Fruit fly (Drosophila melanogaster) ovary, adult (tissue): ENCODE measurements around the gene Ca-alpha1D.

Experiments
- CG17801 ChIP-seq: fragments of 200-800 bp; optimal IDR thresholded peaks from 2 replicates; lab custom pipeline; 2019; ENCODE audit warnings: missing biosample characterization, mild to moderate bottlenecking, missing genetic modification characterization, moderate library complexity; ENCODE audit not compliant: partially characterized antibody

Ca-alpha1D gene

dm6 chr2L:16165531-16165930 is at the start of gene Ca-alpha1D:
Gene Ca-alpha1D (plus strand): TSS chr2L:16165831.
- no peak for TF ChIP-seq CG17801 (GFP tag; lab: Kevin White, UChicago)

DNA sequence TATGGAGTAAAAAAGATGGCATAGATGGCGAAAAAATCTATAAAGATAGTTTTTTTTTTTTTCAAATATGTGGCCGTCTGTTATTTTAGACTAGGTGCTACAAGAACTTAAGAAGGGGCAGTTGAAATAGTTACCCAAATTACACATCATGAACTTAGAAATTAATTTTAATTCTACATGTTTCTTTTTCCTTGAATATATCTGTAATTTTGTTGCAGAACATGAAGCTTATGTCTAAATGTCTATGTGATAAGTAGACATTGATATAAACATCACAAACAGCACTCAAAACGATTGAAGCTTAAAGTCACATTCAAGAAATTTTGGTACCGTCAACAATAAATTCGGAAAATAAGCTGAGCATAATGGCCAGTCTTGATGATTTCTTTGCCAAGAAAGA is 32.4 kb upstream of the Ca-alpha1D start, which contains the start of gene CG4892:
Gene CG4892, plus strand, starts transcription at position 301 of the 400 bp plus-strand sequence.
- no peak for TF ChIP-seq CG17801 (GFP tag; lab: Kevin White, UChicago)

DNA sequence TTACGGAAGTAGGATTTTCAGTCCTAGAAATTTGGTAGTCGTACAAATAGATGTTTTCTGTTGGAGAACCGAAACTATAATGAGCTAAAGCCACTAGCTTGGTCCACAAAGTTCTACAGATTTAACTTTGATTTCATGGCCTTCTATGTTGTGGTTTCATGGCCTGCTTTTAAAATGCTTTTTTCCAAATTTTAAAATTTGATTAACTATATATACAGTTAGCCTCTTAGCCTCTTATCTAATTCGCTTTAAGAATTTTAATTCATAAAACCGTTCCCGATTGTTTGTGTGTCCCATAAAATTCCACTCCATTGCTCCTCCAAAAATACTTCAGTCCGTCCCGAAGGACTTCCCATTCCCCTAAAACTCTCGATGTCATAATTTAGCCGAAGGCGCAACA is 30.5 kb upstream of the Ca-alpha1D start, which contains the start of gene CG34168:
Gene CG34168, minus strand, starts transcription at position 101 of the 400 bp plus-strand sequence.
- no peak for TF ChIP-seq CG17801 (GFP tag; lab: Kevin White, UChicago)

- no peak for TF ChIP-seq CG17801 (GFP tag; lab: Kevin White, UChicago)
Observed at dm6 chr2L:16198150-16198549, 32.5 kb downstream of the Ca-alpha1D start.

dm6 chr2L:16211159-16211558 is 45.5 kb downstream of the Ca-alpha1D start, which contains the start of gene CG31819:
Gene CG31819 (plus strand): TSS chr2L:16211459.
- TF ChIP-seq CG17801 (GFP tag; lab: Kevin White, UChicago), result no peak

DNA sequence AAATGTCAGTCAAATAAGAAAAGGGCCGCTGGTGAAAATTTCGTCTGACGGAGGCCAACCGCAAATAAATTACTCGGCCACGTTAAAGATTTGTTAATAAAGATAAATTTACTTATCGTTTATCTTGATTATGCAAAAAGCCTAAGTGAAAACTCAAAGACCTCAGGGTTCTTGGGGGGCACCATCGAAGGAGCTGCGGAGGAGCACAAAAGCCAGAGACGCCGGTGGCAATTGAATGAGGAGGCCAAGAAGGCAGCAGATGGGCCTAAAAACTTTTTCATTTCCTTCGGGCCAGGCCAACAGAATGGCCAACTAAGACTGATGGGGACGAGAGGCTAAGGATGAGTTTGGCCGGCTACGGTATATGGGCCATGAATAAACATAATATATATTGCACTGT is 50.7 kb downstream of the Ca-alpha1D start:
- no peak for TF ChIP-seq CG17801 (GFP tag; lab: Kevin White, UChicago)

DNA sequence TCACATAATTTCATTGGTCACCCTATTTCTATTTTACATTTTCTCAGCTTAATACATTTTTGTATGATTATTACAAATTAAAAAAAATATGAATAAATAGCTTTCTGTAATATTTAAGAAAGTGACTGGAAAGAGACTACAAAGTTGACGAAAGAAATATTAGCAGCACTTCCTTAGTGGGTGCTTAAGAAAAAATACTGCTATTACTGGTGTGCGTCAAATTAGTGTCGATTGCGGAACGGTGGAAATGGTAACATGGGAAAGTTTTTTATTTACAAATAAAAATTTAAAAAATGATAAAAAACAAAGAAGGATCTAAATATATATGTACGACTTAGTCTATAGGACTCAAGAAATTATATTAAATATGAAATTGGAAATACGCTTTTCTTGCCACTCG is 58.4 kb downstream of the Ca-alpha1D start:
- no peak for TF ChIP-seq CG17801 (GFP tag; lab: Kevin White, UChicago)

dm6 chr2L:16231265-16231664 is 65.6 kb downstream of the Ca-alpha1D start, which contains the start of gene Ca-Ma2d:
Gene Ca-Ma2d (plus strand): TSS chr2L:16231475.
- TF ChIP-seq CG17801 (GFP tag; lab: Kevin White, UChicago), result no peak

DNA sequence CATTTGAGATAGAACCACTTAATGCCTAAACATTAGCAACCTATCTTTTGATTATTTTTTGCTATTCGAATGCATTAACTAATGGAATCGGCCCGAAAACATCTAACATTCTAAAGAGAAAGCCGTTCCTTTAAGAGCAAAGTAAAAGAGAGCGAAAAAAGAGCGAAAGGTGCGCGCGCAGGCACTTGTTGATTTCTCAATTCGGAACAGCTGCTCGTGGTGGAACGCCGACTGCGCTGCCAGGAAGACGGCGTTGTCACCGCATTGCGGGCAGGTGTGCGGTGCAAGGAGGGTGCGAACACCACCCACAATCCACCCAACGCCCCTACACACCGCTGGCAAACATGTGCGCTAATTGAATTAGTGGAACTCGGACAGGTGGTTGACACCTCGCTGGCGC is 69.2 kb downstream of the Ca-alpha1D start:
- no peak for TF ChIP-seq CG17801 (GFP tag; lab: Kevin White, UChicago)
